Worm (Caenorhabditis elegans): ENCODE data around the gene F48D6.4.
"Not testable (repeated sequence)": the region's sequence is repeated elsewhere in the genome, so short reads cannot be mapped to it uniquely, and the experiment has no call there.

F48D6.4 gene

ce11 chrX:4208495-4208894 is 38.5 kb downstream of the F48D6.4 start:
- TF ChIP-seq fkh-10 (GFP tag; optimal IDR thresholded peaks at IDR 0.05), result peak; percentile 8
- peak; percentile 82 for TF ChIP-seq nhr-77 (tag; optimal IDR thresholded peaks at IDR 0.05)
- TF ChIP-seq elt-3 (tag; optimal IDR thresholded peaks at IDR 0.05), result peak in 1 of 3 experiments; percentile 86
- peak; percentile 60 for TF ChIP-seq pqm-1 (tag; optimal IDR thresholded peaks at IDR 0.05)
- TF ChIP-seq pha-4 (tag; optimal IDR thresholded peaks at IDR 0.05), result peak; percentile 45
- TF ChIP-seq nhr-23 (tag; optimal IDR thresholded peaks at IDR 0.05), result peak; percentile 69
- peak; percentile 89 for TF ChIP-seq nhr-43 (tag; optimal IDR thresholded peaks at IDR 0.05; ENCODE audit: poor library complexity, severe bottlenecking)
- TF ChIP-seq jun-1 (tag; optimal IDR thresholded peaks at IDR 0.05), result peak; percentile 48
- peak; percentile 5 for TF ChIP-seq elt-2 (tag; optimal IDR thresholded peaks at IDR 0.05)
- TF ChIP-seq nhr-11 (tag; optimal IDR thresholded peaks at IDR 0.05), result peak; percentile 30
- no peak for TF ChIP-seq nhr-12 (tag; optimal IDR thresholded peaks at IDR 0.05)
- TF ChIP-seq egl-27 (tag; optimal IDR thresholded peaks at IDR 0.05), result no peak
- peak; percentile 79 for TF ChIP-seq skn-1 (tag; optimal IDR thresholded peaks at IDR 0.05)
- peak; percentile 49 for TF ChIP-seq nhr-25 (tag; optimal IDR thresholded peaks at IDR 0.05)
- TF ChIP-seq ama-1 (optimal IDR thresholded peaks at IDR 0.05), result no peak

DNA sequence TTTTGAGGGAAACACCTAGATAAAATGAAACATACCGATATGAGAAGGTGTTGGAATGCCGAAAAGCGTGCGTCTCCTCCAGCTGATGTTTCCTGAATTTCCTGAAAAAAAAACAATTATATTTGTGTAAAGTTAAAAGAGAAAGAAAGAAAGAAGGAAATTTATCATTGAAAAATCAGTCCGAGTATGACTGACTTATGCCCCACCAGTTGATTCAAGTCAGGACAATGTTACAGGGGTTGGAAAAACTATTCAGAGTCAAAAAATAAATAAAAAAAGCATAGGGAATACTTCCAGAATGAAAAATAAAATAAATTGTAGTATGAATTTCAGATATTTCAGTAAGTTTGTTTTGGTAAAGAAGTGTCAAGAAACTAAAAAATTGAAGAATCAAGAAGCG is 39.6 kb downstream of the F48D6.4 start, which contains the start of gene F20B6.9:
Gene F20B6.9, minus strand, starts transcription at position 101 of the 400 bp plus-strand sequence.
- TF ChIP-seq snpc-4 (tag; optimal IDR thresholded peaks at IDR 0.05); nhr-43 (tag; optimal IDR thresholded peaks at IDR 0.05; ENCODE audit: poor library complexity, severe bottlenecking); egl-5 (tag; optimal IDR thresholded peaks at IDR 0.05): not testable (repeated sequence)

DNA sequence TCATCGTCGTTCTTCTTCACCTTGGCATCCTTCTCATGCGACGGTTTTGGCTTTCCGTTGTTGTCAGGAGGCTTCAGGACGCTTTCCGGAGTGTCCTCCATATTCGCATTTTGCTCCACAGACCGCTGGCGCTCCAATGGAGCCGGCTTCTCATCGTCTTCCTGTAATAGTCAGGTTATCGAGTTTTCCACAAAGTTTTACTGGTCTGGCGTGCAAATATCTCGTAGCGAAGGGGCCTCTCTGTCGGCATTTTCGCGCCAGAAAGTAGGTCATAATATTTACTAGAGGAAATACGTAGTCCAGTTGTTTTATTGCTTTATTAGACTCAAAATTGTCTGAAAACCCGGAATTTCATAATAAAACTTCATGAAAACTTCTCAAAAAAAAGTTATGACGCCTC is 44.9 kb downstream of the F48D6.4 start, which contains the start of gene F20B6.6:
Gene F20B6.6, minus strand, starts transcription at position 101 of the 400 bp plus-strand sequence.
- not testable (repeated sequence) for TF ChIP-seq fkh-10 (GFP tag; optimal IDR thresholded peaks at IDR 0.05); nhr-23 (tag; optimal IDR thresholded peaks at IDR 0.05); elt-1 (tag; optimal IDR thresholded peaks at IDR 0.05)

ce11 chrX:4199829-4200228 is 47.2 kb downstream of the F48D6.4 start, which contains the start of gene F20B6.5:
TSS of gene F20B6.5 (minus strand) at chrX:4199929.
- TF ChIP-seq elt-1 (tag; optimal IDR thresholded peaks at IDR 0.05); nfya-1 (tag; optimal IDR thresholded peaks at IDR 0.05; ENCODE audit: insufficient read depth); lin-39 (tag; optimal IDR thresholded peaks at IDR 0.05): not testable (repeated sequence)
